Worm (Caenorhabditis elegans) whole organism, early embryonic: ENCODE measurements around the gene gpcp-1.

Source experiments
- ama-1 ChIP-seq: fragments of 150-350 bp; optimal IDR thresholded peaks from 2 replicates; lab custom pipeline; 2014
- ets-7 ChIP-seq: sonication (generic microtip); optimal IDR thresholded peaks from 2 replicates; lab custom pipeline; 2016; ENCODE audit warnings: missing genotype, missing genetic modification characterization, missing compliant biosample characterization
- tbx-37 ChIP-seq: fragments of 200-800 bp; sonication (Bioruptor generic); conservative IDR thresholded peaks from 2 replicates; pipeline ENCODE4 v1.3.6; 2022; ENCODE audit warnings: missing genetic modification reagents, missing genetic modification characterization, missing compliant biosample characterization

DNA sequence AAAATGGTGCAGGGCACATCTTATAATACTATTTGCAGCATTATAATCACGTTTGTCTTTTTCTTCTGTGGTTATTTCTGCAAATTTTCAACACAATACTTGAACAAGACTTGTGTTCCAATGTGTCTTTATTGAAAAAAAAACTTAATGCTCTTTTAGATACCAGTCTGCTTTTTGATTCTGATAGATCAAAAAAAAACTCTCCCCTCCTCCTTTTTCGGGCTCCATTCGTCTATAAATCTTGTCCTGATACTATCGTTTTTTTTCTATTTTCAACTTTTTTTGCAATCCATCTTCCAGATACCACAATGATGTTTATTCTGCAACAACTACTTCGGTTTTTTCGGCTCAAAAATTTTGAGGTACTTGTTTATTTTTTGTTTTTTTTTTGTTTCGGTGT is 29.6 kb downstream of the gpcp-1 start, which contains the start of gene twk-16:
- TF ChIP-seq tbx-37 (GFP tag; lab: Robert Waterston, UW) (no peak), ets-7 (no peak), ama-1 (no peak)
